Worm (Caenorhabditis elegans): ENCODE results near the gene F46F5.5.

The F46F5.5 gene

DNA sequence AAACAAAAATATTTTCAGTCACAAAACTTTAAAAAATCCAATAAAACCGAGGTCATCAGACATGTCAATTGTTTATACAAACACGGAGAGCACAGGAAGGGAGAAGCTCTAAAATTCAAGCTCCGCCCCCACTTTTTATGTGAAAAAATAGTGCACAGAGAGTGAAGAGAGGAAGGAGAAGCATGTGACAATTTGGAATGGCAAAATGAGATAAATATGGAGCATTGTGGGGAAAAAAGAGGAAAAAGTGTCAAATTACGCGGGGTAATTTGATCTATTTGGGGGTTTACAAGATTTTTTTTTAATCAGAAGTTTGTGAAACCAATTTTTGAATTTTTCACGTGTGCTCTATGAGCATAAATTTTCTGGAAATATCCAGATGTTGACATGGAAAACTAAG lies 49.9 kb downstream of the F46F5.5 start:
- TF ChIP-seq aptf-2 (GFP tag; conservative IDR thresholded peaks at IDR 0.05): no peak
- no peak for TF ChIP-seq tlf-1 (GFP tag; optimal IDR thresholded peaks at IDR 0.05)
- TF ChIP-seq C06A6.2 (GFP tag; conservative IDR thresholded peaks at IDR 0.05): no peak
- TF ChIP-seq ztf-26 (tag; optimal IDR thresholded peaks at IDR 0.05): no peak
- no peak for TF ChIP-seq F57A8.1 (GFP tag; optimal IDR thresholded peaks at IDR 0.05)
- TF ChIP-seq ama-1 (optimal IDR thresholded peaks at IDR 0.05): no peak
- no peak for TF ChIP-seq ama-1 (GFP tag; optimal IDR thresholded peaks at IDR 0.05)
- no peak for TF ChIP-seq attf-3 (GFP tag; conservative IDR thresholded peaks at IDR 0.05)
- TF ChIP-seq ceh-40 (GFP tag; IDR thresholded peaks at IDR 0.05): no peak
- TF ChIP-seq cebp-1 (GFP tag; IDR thresholded peaks at IDR 0.05): no peak
- no peak for TF ChIP-seq cebp-1 (tag; optimal IDR thresholded peaks at IDR 0.05)
- TF ChIP-seq nhr-27 (tag; optimal IDR thresholded peaks at IDR 0.05): no peak
- TF ChIP-seq let-607 (tag; optimal IDR thresholded peaks at IDR 0.05): no peak
- TF ChIP-seq nhr-80 (tag; optimal IDR thresholded peaks at IDR 0.05): no peak
- no peak for TF ChIP-seq K12H6.12 (tag; optimal IDR thresholded peaks at IDR 0.05)
- TF ChIP-seq dpl-1 (GFP tag; optimal IDR thresholded peaks at IDR 0.05): no peak
- TF ChIP-seq sptf-2 (GFP tag; optimal IDR thresholded peaks at IDR 0.05): no peak
- TF ChIP-seq F49E8.2 (tag; optimal IDR thresholded peaks at IDR 0.05; ENCODE audit: insufficient read depth): no peak
- TF ChIP-seq F52B5.7 (tag; optimal IDR thresholded peaks at IDR 0.05): no peak

All from whole organism, young adult.